Worm (Caenorhabditis elegans): Measurements from ENCODE around the gene R05D3.8.

R05D3.8 gene

DNA sequence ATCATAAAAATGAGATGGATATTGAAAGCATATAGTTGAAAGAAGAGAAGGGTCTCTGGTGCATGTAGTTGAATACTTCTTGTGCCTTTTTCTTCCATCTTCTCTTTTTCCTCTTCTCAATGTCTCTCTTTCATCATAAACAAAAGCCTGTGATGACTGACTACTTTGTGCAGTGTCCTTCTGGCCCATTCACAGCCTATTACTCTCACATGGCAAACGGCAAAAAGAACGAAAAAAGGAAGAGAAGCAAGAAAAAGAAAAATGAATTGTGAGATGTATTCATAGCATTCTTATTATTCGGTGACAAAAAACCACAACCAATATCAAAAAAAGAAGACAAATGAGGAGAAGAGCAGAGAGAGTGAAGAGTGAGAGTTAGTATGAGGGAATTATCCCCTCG is 36.9 kb downstream of the R05D3.8 start:
- TF ChIP-seq ceh-36 (tag; optimal IDR thresholded peaks at IDR 0.05) = no peak
- no peak for TF ChIP-seq hmg-4 (GFP tag; optimal IDR thresholded peaks at IDR 0.05)
- TF ChIP-seq pes-1 (GFP tag; IDR thresholded peaks at IDR 0.05) = no peak
- no peak for TF ChIP-seq tbx-37 (GFP tag; conservative IDR thresholded peaks at IDR 0.05)
- TF ChIP-seq B0310.2 (tag; optimal IDR thresholded peaks at IDR 0.05) = no peak
- TF ChIP-seq ama-1 (optimal IDR thresholded peaks at IDR 0.05) = no peak
- no peak for TF ChIP-seq tra-4 (tag; optimal IDR thresholded peaks at IDR 0.05)

DNA sequence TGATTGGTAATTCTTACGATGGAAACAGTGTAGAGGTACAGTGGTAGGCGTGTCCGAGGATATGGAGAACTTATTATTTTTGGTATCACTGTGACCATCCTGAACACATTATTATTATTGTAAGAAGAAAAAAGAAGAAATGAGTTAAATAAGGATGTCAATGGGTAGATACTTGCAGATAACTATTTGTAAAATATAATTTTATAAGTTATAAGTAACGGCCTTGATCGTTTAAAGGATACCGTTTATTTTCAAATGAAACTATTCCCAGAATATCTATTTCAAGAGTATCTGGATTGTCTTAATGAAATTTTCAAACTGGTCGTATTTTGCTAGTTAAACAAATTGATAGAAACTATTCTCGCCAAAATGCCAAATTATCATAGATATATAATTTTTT is 37.9 kb downstream of the R05D3.8 start, which contains the start of gene F10E9.10:
F10E9.10 (minus strand) TSS at position 101 of the 400 bp plus-strand sequence.
- TF ChIP-seq ceh-36 (tag; optimal IDR thresholded peaks at IDR 0.05) = no peak
- no peak for TF ChIP-seq B0310.2 (tag; optimal IDR thresholded peaks at IDR 0.05)
- no peak for TF ChIP-seq aly-1 (tag; optimal IDR thresholded peaks at IDR 0.05)
- no peak for TF ChIP-seq hnd-1 (tag; optimal IDR thresholded peaks at IDR 0.05)
- TF ChIP-seq pes-1 (GFP tag; IDR thresholded peaks at IDR 0.05) = no peak
- no peak for TF ChIP-seq F13C5.2 (tag; optimal IDR thresholded peaks at IDR 0.05)
- TF ChIP-seq flt-1 (GFP tag; IDR thresholded peaks at IDR 0.05) = no peak
- no peak for TF ChIP-seq ets-7 (tag; optimal IDR thresholded peaks at IDR 0.05)
- TF ChIP-seq ceh-13 (GFP tag; optimal IDR thresholded peaks at IDR 0.05) = no peak
- TF ChIP-seq sea-1 (GFP tag; conservative IDR thresholded peaks at IDR 0.05) = no peak
- TF ChIP-seq hmg-4 (GFP tag; optimal IDR thresholded peaks at IDR 0.05) = no peak
- no peak for TF ChIP-seq ama-1 (optimal IDR thresholded peaks at IDR 0.05)
- no peak for TF ChIP-seq hmbx-1 (tag; optimal IDR thresholded peaks at IDR 0.05)
- no peak for TF ChIP-seq tra-4 (tag; optimal IDR thresholded peaks at IDR 0.05)
- no peak for TF ChIP-seq scrt-1 (GFP tag; IDR thresholded peaks at IDR 0.05)
- TF ChIP-seq tbx-11 (GFP tag; IDR thresholded peaks at IDR 0.05) = no peak
- TF ChIP-seq tbx-37 (GFP tag; conservative IDR thresholded peaks at IDR 0.05) = no peak

DNA sequence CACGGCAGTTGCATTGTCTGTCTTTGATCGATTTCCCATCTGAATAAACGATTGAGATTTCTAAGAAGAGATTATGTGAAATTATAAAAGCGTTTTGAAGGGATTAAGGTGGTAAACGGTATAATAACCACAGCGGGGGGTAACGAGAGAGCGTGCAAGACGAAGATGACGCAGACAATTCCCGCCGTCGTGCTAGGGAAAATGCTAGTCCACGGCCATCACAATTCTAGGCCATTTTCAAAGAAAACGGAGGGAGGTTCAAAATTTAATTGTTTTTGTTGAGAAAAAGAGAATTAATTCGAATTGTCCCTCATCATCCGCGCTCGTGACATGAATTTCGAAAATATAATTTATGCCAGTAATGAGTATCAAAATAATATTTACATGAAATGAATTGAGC is 39.0 kb downstream of the R05D3.8 start, which contains the start of gene F10E9.11:
F10E9.11 (minus strand) TSS at position 161 of the 400 bp plus-strand sequence.
- TF ChIP-seq hmg-4 (GFP tag; optimal IDR thresholded peaks at IDR 0.05) (peak; percentile 40), B0310.2 (tag; optimal IDR thresholded peaks at IDR 0.05) (no peak), sea-1 (GFP tag; conservative IDR thresholded peaks at IDR 0.05) (0 out of 2 replicates have a peak, but pooled peaks have one; percentile 70), F13C5.2 (tag; optimal IDR thresholded peaks at IDR 0.05) (peak; percentile 53), flt-1 (GFP tag; IDR thresholded peaks at IDR 0.05) (peak; percentile 64), hmbx-1 (tag; optimal IDR thresholded peaks at IDR 0.05) (no peak), scrt-1 (GFP tag; IDR thresholded peaks at IDR 0.05) (no peak), aly-1 (tag; optimal IDR thresholded peaks at IDR 0.05) (peak; percentile 46), ceh-13 (GFP tag; optimal IDR thresholded peaks at IDR 0.05) (no peak), tbx-37 (GFP tag; conservative IDR thresholded peaks at IDR 0.05) (peak; percentile 89), ama-1 (optimal IDR thresholded peaks at IDR 0.05) (no peak), ceh-36 (tag; optimal IDR thresholded peaks at IDR 0.05) (no peak), hnd-1 (tag; optimal IDR thresholded peaks at IDR 0.05) (no peak), pes-1 (GFP tag; IDR thresholded peaks at IDR 0.05) (peak; percentile 57; the same call in 1 of the 2 replicates), tra-4 (tag; optimal IDR thresholded peaks at IDR 0.05) (no peak), ets-7 (tag; optimal IDR thresholded peaks at IDR 0.05) (peak; percentile 50), tbx-11 (GFP tag; IDR thresholded peaks at IDR 0.05) (no peak)

DNA sequence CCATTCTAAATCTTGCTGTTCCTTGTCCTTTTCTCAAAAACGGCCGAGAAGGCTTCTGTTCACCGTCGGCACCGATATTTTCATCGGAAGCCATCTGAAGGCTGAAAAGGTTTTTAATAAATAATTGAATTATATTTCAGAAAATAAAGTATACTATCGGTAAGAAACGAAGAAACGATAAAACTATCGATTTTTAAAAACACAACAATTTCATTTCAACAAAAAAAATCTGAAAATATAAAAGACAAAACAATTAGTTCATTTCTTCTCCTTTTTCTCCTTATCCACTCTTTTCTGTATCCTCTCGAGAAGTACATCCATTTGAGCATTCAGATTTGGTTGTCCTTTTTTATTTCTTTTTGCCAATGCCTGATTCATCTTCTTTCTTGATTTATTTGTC is 39.6 kb downstream of the R05D3.8 start, which contains the start of gene sas-4:
sas-4 (minus strand) TSS at position 101 of the 400 bp plus-strand sequence.
- TF ChIP-seq B0310.2 (tag; optimal IDR thresholded peaks at IDR 0.05) (no peak), tbx-11 (GFP tag; IDR thresholded peaks at IDR 0.05) (no peak), scrt-1 (GFP tag; IDR thresholded peaks at IDR 0.05) (no peak), tbx-37 (GFP tag; conservative IDR thresholded peaks at IDR 0.05) (no peak), aly-1 (tag; optimal IDR thresholded peaks at IDR 0.05) (no peak), ceh-13 (GFP tag; optimal IDR thresholded peaks at IDR 0.05) (no peak), tra-4 (tag; optimal IDR thresholded peaks at IDR 0.05) (no peak), ama-1 (optimal IDR thresholded peaks at IDR 0.05) (no peak), hnd-1 (tag; optimal IDR thresholded peaks at IDR 0.05) (no peak), F13C5.2 (tag; optimal IDR thresholded peaks at IDR 0.05) (no peak), hmbx-1 (tag; optimal IDR thresholded peaks at IDR 0.05) (no peak), pes-1 (GFP tag; IDR thresholded peaks at IDR 0.05) (no peak), flt-1 (GFP tag; IDR thresholded peaks at IDR 0.05) (no peak), hmg-4 (GFP tag; optimal IDR thresholded peaks at IDR 0.05) (no peak), ets-7 (tag; optimal IDR thresholded peaks at IDR 0.05) (no peak), ceh-36 (tag; optimal IDR thresholded peaks at IDR 0.05) (no peak), sea-1 (GFP tag; conservative IDR thresholded peaks at IDR 0.05) (no peak)

DNA sequence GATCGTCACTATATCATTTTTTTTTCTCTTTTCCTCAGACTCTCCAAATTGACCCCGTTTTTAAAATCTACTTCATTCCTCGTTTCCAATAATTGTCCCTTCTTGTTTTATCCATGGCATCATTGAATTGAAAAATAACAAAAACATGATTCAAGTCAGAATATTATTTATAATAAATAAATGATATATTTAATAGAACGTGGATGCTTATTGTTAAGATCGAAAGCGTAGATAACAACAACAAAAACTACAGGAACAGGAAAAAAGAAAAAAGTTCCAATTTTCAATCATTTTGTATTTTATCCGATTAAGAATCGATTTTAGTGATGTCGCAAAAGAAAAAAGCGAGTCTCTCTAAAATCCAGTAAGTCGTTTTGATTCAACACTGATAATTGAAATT is 45.7 kb downstream of the R05D3.8 start, which contains the start of gene F10E9.2:
F10E9.2 (plus strand) TSS at position 301 of the 400 bp plus-strand sequence.
- TF ChIP-seq aly-1 (tag; optimal IDR thresholded peaks at IDR 0.05) (no peak), flt-1 (GFP tag; IDR thresholded peaks at IDR 0.05) (no peak), scrt-1 (GFP tag; IDR thresholded peaks at IDR 0.05) (no peak), B0310.2 (tag; optimal IDR thresholded peaks at IDR 0.05) (no peak), hnd-1 (tag; optimal IDR thresholded peaks at IDR 0.05) (no peak), ceh-36 (tag; optimal IDR thresholded peaks at IDR 0.05) (no peak), ets-7 (tag; optimal IDR thresholded peaks at IDR 0.05) (no peak), ama-1 (optimal IDR thresholded peaks at IDR 0.05) (no peak), hmbx-1 (tag; optimal IDR thresholded peaks at IDR 0.05) (no peak), tra-4 (tag; optimal IDR thresholded peaks at IDR 0.05) (no peak), F13C5.2 (tag; optimal IDR thresholded peaks at IDR 0.05) (no peak), ceh-13 (GFP tag; optimal IDR thresholded peaks at IDR 0.05) (no peak), hmg-4 (GFP tag; optimal IDR thresholded peaks at IDR 0.05) (no peak), tbx-37 (GFP tag; conservative IDR thresholded peaks at IDR 0.05) (no peak), tbx-11 (GFP tag; IDR thresholded peaks at IDR 0.05) (no peak), pes-1 (GFP tag; IDR thresholded peaks at IDR 0.05) (no peak), sea-1 (GFP tag; conservative IDR thresholded peaks at IDR 0.05) (no peak)

DNA sequence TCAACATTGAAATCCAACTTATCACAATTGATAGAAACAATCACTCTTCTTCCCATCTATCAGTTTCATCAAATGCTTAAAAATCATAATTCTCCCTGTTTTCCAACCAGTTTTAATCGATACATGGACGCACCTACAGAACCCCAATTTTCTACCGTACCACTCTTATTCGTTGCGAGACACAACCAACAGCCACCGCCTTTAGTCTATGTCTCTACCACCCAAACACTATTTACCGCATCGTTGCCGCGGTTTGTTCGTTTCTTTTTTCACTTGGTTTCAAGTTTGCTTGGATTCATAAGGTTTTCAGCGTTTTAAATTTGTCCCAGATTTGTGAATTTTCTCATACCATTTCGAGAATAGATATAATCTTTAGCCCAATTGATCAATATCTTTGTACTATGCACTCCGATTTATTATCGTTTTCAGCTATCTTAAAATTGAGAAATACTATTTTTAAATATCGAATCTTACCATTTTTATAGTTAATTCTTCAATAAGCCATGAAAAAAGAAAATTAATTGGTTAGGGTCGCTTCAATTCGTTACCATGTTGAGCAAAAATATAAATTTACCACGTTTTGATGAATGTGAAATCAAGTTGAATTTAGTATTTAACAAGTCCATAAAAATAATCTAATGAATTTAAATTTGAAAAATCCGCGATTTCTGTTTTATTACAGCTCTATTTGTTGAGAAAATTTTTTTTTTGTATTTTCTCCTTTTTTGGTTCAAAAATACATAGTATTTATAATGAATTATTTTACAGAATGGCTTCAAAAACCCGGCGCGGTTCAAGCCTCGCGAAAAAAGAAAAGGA is 47.7 kb downstream of the R05D3.8 start, which contains the start of gene F10E9.3:
F10E9.3 (plus strand) TSS at position 769 of the 819 bp plus-strand sequence.
- no peak for TF ChIP-seq aly-1 (tag; optimal IDR thresholded peaks at IDR 0.05)
- TF ChIP-seq tbx-11 (GFP tag; IDR thresholded peaks at IDR 0.05) = no peak
- TF ChIP-seq flt-1 (GFP tag; IDR thresholded peaks at IDR 0.05) = no peak
- no peak for TF ChIP-seq sea-1 (GFP tag; conservative IDR thresholded peaks at IDR 0.05)
- TF ChIP-seq tbx-37 (GFP tag; conservative IDR thresholded peaks at IDR 0.05) = no peak
- no peak for TF ChIP-seq F13C5.2 (tag; optimal IDR thresholded peaks at IDR 0.05)

Data from whole organism, early embryonic.